Worm (Caenorhabditis elegans) whole organism, late embryonic: Measurements from ENCODE around the gene C05D12.5.

ENCODE experiments used
- ceh-24 ChIP-seq: sonication (generic microtip); optimal IDR thresholded peaks from 2 replicates; lab custom pipeline; 2016; ENCODE audit warnings: mild to moderate bottlenecking, missing genetic modification characterization, missing compliant biosample characterization
- elt-2 ChIP-seq: sonication (generic microtip); optimal IDR thresholded peaks from 2 replicates; lab custom pipeline; 2016; ENCODE audit warnings: missing genetic modification reagents, missing genetic modification characterization, missing compliant biosample characterization
- ets-4 ChIP-seq: sonication (generic microtip); optimal IDR thresholded peaks from 2 replicates; lab custom pipeline; 2016; ENCODE audit warnings: missing genetic modification characterization, missing compliant biosample characterization
- lin-11 ChIP-seq: fragments of 200-800 bp; sonication (Bioruptor generic); optimal IDR thresholded peaks from 2 replicates; lab custom pipeline; 2018; ENCODE audit warnings: mild to moderate bottlenecking, missing genetic modification characterization, missing compliant biosample characterization
- pha-4 ChIP-seq: fragments of 150-350 bp; optimal IDR thresholded peaks from 2 replicates; lab custom pipeline; 2018; ENCODE audit warnings: missing biosample characterization, missing genetic modification reagents, missing genetic modification characterization
- ttx-3 ChIP-seq: sonication (generic microtip); optimal IDR thresholded peaks from 2 replicates; lab custom pipeline; 2016; ENCODE audit warnings: missing genetic modification reagents, missing genetic modification characterization, missing compliant biosample characterization

DNA sequence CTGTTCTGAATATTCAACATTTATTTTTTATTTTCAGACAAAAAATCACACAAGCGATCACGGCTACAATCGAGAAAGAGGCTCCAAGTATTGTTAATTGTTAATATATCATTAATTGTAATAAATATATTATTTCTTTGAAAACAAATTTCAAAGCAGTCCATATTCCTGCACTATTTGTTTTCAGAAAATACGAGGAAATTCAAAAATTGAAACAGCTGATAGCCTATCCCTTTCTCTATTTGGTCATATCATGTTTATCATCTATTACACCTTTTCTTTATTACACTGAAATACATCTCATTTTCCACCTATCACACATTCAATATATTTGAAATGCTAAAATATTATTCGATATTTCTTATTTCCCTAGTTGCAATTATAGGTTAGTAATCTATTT, 10.9 kb downstream of the C05D12.5 start, which contains the start of gene W02B12.13:
- TF ChIP-seq pha-4 (tag; lab: Kevin White, UChicago) = no peak
- TF ChIP-seq ceh-24 (tag; lab: Kevin White, UChicago) = no peak
- no peak for TF ChIP-seq lin-11 (tag; lab: Kevin White, UChicago)
- no peak for TF ChIP-seq ets-4 (tag; lab: Kevin White, UChicago)
- TF ChIP-seq elt-2 (tag; lab: Kevin White, UChicago) = no peak
- no peak for TF ChIP-seq ttx-3 (tag; lab: Kevin White, UChicago)
